Fruit fly (Drosophila melanogaster): ENCODE measurements around the gene CG13949.
A peak's percentile ranks its signal among the peaks of the same experiment; 100 is the strongest.

dm6 chr2L:843850-844791 lies 11.0 kb upstream of the CG13949 start:
- no peak for TF ChIP-seq CG16779 (tag; optimal IDR thresholded peaks at IDR 0.05)
- TF ChIP-seq CG7368 (GFP tag; optimal IDR thresholded peaks at IDR 0.05) = peak; percentile 18
- no peak for TF ChIP-seq fkh (GFP tag; optimal IDR thresholded peaks at IDR 0.05)

Data from whole organism, prepupa.